Fruit fly (Drosophila melanogaster) whole organism, embryonic: ENCODE data around the gene Or33b.

Experiments used
- CG10431 ChIP-seq: fragments of 200-800 bp; sonication (Bioruptor generic); optimal IDR thresholded peaks from 3 replicates; lab custom pipeline; 2018; ENCODE audit warnings: missing biosample characterization, mild to moderate bottlenecking, missing genetic modification characterization
- CG11398 ChIP-seq: fragments of 200-800 bp; sonication (Bioruptor generic); optimal IDR thresholded peaks from 2 replicates; lab custom pipeline; 2016; ENCODE audit warnings: missing biosample characterization, missing genetic modification characterization
- CG13123 ChIP-seq: fragments of 200-800 bp; sonication (Bioruptor generic); optimal IDR thresholded peaks from 2 replicates; lab custom pipeline; 2016; ENCODE audit warnings: missing biosample characterization, missing genetic modification characterization
- CG1603 ChIP-seq: fragments of 200-800 bp; sonication (Bioruptor generic); optimal IDR thresholded peaks from 2 replicates; lab custom pipeline; 2019; ENCODE audit warnings: missing biosample characterization, mild to moderate bottlenecking, missing genetic modification characterization, moderate library complexity
- CG17912 ChIP-seq: fragments of 200-800 bp; sonication (Bioruptor generic); optimal IDR thresholded peaks from 2 replicates; lab custom pipeline; 2018; ENCODE audit warnings: missing biosample characterization, mild to moderate bottlenecking, missing genetic modification characterization
- CG1832 ChIP-seq: fragments of 200-800 bp; sonication (Bioruptor generic); optimal IDR thresholded peaks from 2 replicates; lab custom pipeline; 2017; ENCODE audit warnings: missing biosample characterization, mild to moderate bottlenecking, missing genetic modification characterization, inconsistent platforms
- CG2120 ChIP-seq: fragments of 200-800 bp; sonication (Bioruptor generic); optimal IDR thresholded peaks from 3 replicates; lab custom pipeline; 2016; ENCODE audit warnings: missing biosample characterization, missing genetic modification characterization
- CG31365 ChIP-seq: fragments of 200-800 bp; sonication (Bioruptor generic); optimal IDR thresholded peaks from 2 replicates; lab custom pipeline; 2018; ENCODE audit warnings: missing biosample characterization, mild to moderate bottlenecking, missing genetic modification characterization
- CG34376 ChIP-seq: fragments of 200-800 bp; sonication (Bioruptor generic); optimal IDR thresholded peaks from 2 replicates; lab custom pipeline; 2018; ENCODE audit warnings: missing biosample characterization, mild to moderate bottlenecking, missing genetic modification characterization
- CG4360 ChIP-seq: fragments of 200-800 bp; sonication (Bioruptor generic); IDR thresholded peaks from 2 replicates; pipeline ENCODE4 v1.3.6; 2022; ENCODE audit warnings: missing biosample characterization, missing genetic modification characterization
- CG4617 ChIP-seq: fragments of 200-800 bp; sonication (Bioruptor generic); optimal IDR thresholded peaks from 3 replicates; lab custom pipeline; 2016; ENCODE audit warnings: missing biosample characterization, missing genetic modification characterization, borderline replicate concordance
- CG6765 ChIP-seq: fragments of 200-800 bp; sonication (Bioruptor generic); optimal IDR thresholded peaks from 3 replicates; lab custom pipeline; 2017; ENCODE audit warnings: missing biosample characterization, mild to moderate bottlenecking, missing genetic modification characterization
- CG7786 ChIP-seq: fragments of 200-800 bp; sonication (Bioruptor generic); optimal IDR thresholded peaks from 2 replicates; lab custom pipeline; 2016; ENCODE audit warnings: missing biosample characterization, missing genetic modification characterization
- CG8281 ChIP-seq: fragments of 200-800 bp; sonication (Bioruptor generic); optimal IDR thresholded peaks from 2 replicates; lab custom pipeline; 2018; ENCODE audit warnings: missing biosample characterization, mild to moderate bottlenecking, missing genetic modification characterization, moderate library complexity
- ERR ChIP-seq: fragments of 200-800 bp; sonication (Bioruptor generic); optimal IDR thresholded peaks from 2 replicates; lab custom pipeline; 2016; ENCODE audit warnings: missing biosample characterization, missing genetic modification characterization
- Fer3 ChIP-seq: fragments of 200-800 bp; sonication (Bioruptor generic); optimal IDR thresholded peaks from 2 replicates; lab custom pipeline; 2018; ENCODE audit warnings: missing biosample characterization, mild to moderate bottlenecking, missing genetic modification characterization, moderate library complexity
- HLH3B ChIP-seq: fragments of 200-800 bp; sonication (Bioruptor generic); IDR thresholded peaks from 2 replicates; pipeline ENCODE4 v1.3.6; 2022; ENCODE audit warnings: missing biosample characterization, missing genetic modification characterization
- Lpt ChIP-seq: fragments of >200 bp; optimal IDR thresholded peaks from 2 replicates; lab custom pipeline; 2018; ENCODE audit warnings: missing biosample characterization, missing genetic modification characterization
- Max ChIP-seq: fragments of 200-800 bp; sonication (Bioruptor generic); optimal IDR thresholded peaks from 2 replicates; lab custom pipeline; 2016; ENCODE audit warnings: missing biosample characterization, mild to moderate bottlenecking, missing genetic modification characterization
- Nf-YA ChIP-seq: fragments of 200-800 bp; sonication (Bioruptor generic); IDR thresholded peaks from 2 replicates; pipeline ENCODE4 v1.3.6; 2022; ENCODE audit warnings: missing biosample characterization, missing genetic modification characterization
- Opbp ChIP-seq: fragments of 200-800 bp; sonication (Bioruptor generic); IDR thresholded peaks from 3 replicates; pipeline ENCODE4 v1.3.6; 2022; ENCODE audit warnings: missing biosample characterization, missing genetic modification characterization; ENCODE audit not compliant: partially characterized antibody
- Optix ChIP-seq: fragments of 200-800 bp; sonication (Bioruptor generic); IDR thresholded peaks from 3 replicates; pipeline ENCODE4 v1.3.6; 2022; ENCODE audit warnings: missing biosample characterization, missing genetic modification characterization
- Six4 ChIP-seq: fragments of 200-800 bp; sonication (Bioruptor generic); optimal IDR thresholded peaks from 2 replicates; lab custom pipeline; 2016; ENCODE audit warnings: missing biosample characterization, missing genetic modification characterization
- Tbp ChIP-seq: fragments of >200 bp; optimal IDR thresholded peaks from 2 replicates; lab custom pipeline; 2018; ENCODE audit warnings: missing biosample characterization, missing genetic modification characterization
- ab ChIP-seq: fragments of 200-800 bp; sonication (Bioruptor generic); optimal IDR thresholded peaks from 2 replicates; lab custom pipeline; 2016; ENCODE audit warnings: missing biosample characterization, missing genetic modification characterization
- abd-A ChIP-seq: fragments of 200-800 bp; sonication (Bioruptor generic); optimal IDR thresholded peaks from 3 replicates; lab custom pipeline; 2019; ENCODE audit warnings: missing biosample characterization, mild to moderate bottlenecking, missing genetic modification characterization, moderate library complexity
- aop ChIP-seq: fragments of 200-800 bp; sonication (Bioruptor generic); IDR thresholded peaks from 2 replicates; pipeline ENCODE4 v1.3.6; 2022; ENCODE audit warnings: missing biosample characterization, missing genetic modification characterization
- ash1 ChIP-seq: fragments of 200-800 bp; sonication (Bioruptor generic); optimal IDR thresholded peaks from 2 replicates; lab custom pipeline; 2018; ENCODE audit warnings: missing biosample characterization, mild to moderate bottlenecking, missing genetic modification characterization
- cad ChIP-seq: fragments of >200 bp; optimal IDR thresholded peaks from 2 replicates; lab custom pipeline; 2017; ENCODE audit warnings: missing biosample characterization, missing genetic modification characterization
- cg ChIP-seq: fragments of 200-800 bp; sonication (Bioruptor generic); optimal IDR thresholded peaks from 3 replicates; lab custom pipeline; 2019; ENCODE audit warnings: missing biosample characterization, mild to moderate bottlenecking, missing genetic modification characterization, moderate library complexity
- chif ChIP-seq, 2 experiments: fragments of 200-800 bp; sonication (Bioruptor generic); optimal IDR thresholded peaks; 3 replicates each; lab custom pipeline; 2016; ENCODE audit warnings: missing biosample characterization in 2 of 2, missing genetic modification characterization in 2 of 2
- danr ChIP-seq: fragments of 200-800 bp; sonication (Bioruptor generic); IDR thresholded peaks from 2 replicates; pipeline ENCODE4 v1.3.6; 2022; ENCODE audit warnings: missing biosample characterization, missing genetic modification characterization
- gcm ChIP-seq: fragments of 200-800 bp; sonication (Bioruptor generic); optimal IDR thresholded peaks from 2 replicates; lab custom pipeline; 2019; ENCODE audit warnings: missing biosample characterization, mild to moderate bottlenecking, missing genetic modification characterization, moderate library complexity
- gfzf ChIP-seq: fragments of 200-800 bp; sonication (Bioruptor generic); optimal IDR thresholded peaks from 2 replicates; lab custom pipeline; 2016; ENCODE audit warnings: missing biosample characterization, mild to moderate bottlenecking, missing genetic modification characterization, moderate library complexity
- grn ChIP-seq: fragments of 200-800 bp; sonication (Bioruptor generic); optimal IDR thresholded peaks from 3 replicates; lab custom pipeline; 2017; ENCODE audit warnings: missing biosample characterization, missing genetic modification characterization
- hb ChIP-seq: fragments of 200-800 bp; sonication (Bioruptor generic); IDR thresholded peaks from 3 replicates; pipeline ENCODE4 v1.3.6; 2022; ENCODE audit warnings: missing biosample characterization, missing genetic modification characterization; ENCODE audit not compliant: partially characterized antibody
- hbn ChIP-seq: fragments of 200-800 bp; sonication (Bioruptor generic); IDR thresholded peaks from 2 replicates; pipeline ENCODE4 v1.3.6; 2022; ENCODE audit warnings: missing biosample characterization, missing genetic modification characterization; ENCODE audit not compliant: partially characterized antibody
- kay ChIP-seq: fragments of 200-800 bp; sonication (Bioruptor generic); optimal IDR thresholded peaks from 2 replicates; lab custom pipeline; 2016; ENCODE audit warnings: missing biosample characterization, missing genetic modification characterization
- nerfin-2 ChIP-seq: fragments of 200-800 bp; sonication (Bioruptor generic); IDR thresholded peaks from 2 replicates; pipeline ENCODE4 v1.3.6; 2022; ENCODE audit warnings: missing biosample characterization, missing genetic modification characterization; ENCODE audit not compliant: partially characterized antibody
- nom ChIP-seq: fragments of 200-800 bp; sonication (Bioruptor generic); optimal IDR thresholded peaks from 2 replicates; lab custom pipeline; 2017; ENCODE audit warnings: missing biosample characterization, missing genetic modification characterization, mild to moderate bottlenecking, moderate library complexity, missing genetic modification reagents
- pho ChIP-seq: fragments of 200-800 bp; sonication (Bioruptor generic); optimal IDR thresholded peaks from 2 replicates; lab custom pipeline; 2016; ENCODE audit warnings: missing biosample characterization, missing genetic modification characterization
- phol ChIP-seq: fragments of 200-800 bp; sonication (Bioruptor generic); optimal IDR thresholded peaks from 3 replicates; lab custom pipeline; 2018; ENCODE audit warnings: missing biosample characterization, mild to moderate bottlenecking, missing genetic modification characterization, moderate library complexity
- pita ChIP-seq: fragments of 200-800 bp; sonication (Bioruptor generic); optimal IDR thresholded peaks from 2 replicates; lab custom pipeline; 2017; ENCODE audit warnings: missing biosample characterization, mild to moderate bottlenecking, missing genetic modification characterization
- pros ChIP-seq: fragments of 200-800 bp; sonication (Bioruptor generic); optimal IDR thresholded peaks from 3 replicates; lab custom pipeline; 2019; ENCODE audit warnings: missing biosample characterization, mild to moderate bottlenecking, missing genetic modification characterization, moderate library complexity
- sens ChIP-seq: fragments of 200-800 bp; sonication (Bioruptor generic); peaks from one replicate; lab custom pipeline; 2016; ENCODE audit warnings: missing biosample characterization, missing genetic modification characterization
- sens-2 ChIP-seq: fragments of 200-800 bp; sonication (Bioruptor generic); IDR thresholded peaks from 2 replicates; pipeline ENCODE4 v1.3.6; 2022; ENCODE audit warnings: missing biosample characterization, missing genetic modification characterization
- so ChIP-seq: fragments of 200-800 bp; sonication (Bioruptor generic); IDR thresholded peaks from 3 replicates; pipeline ENCODE4 v1.3.6; 2022; ENCODE audit warnings: missing biosample characterization, missing genetic modification characterization
- vfl ChIP-seq: fragments of 200-800 bp; sonication (Bioruptor generic); optimal IDR thresholded peaks from 2 replicates; lab custom pipeline; 2016; ENCODE audit warnings: missing biosample characterization, missing genetic modification characterization
- yki ChIP-seq: fragments of >200 bp; optimal IDR thresholded peaks from 3 replicates; lab custom pipeline; 2018
- zen ChIP-seq: fragments of 200-800 bp; sonication (Bioruptor generic); optimal IDR thresholded peaks from 3 replicates; lab custom pipeline; 2018; ENCODE audit warnings: missing biosample characterization, mild to moderate bottlenecking, missing genetic modification characterization, moderate library complexity

Or33b gene

DNA sequence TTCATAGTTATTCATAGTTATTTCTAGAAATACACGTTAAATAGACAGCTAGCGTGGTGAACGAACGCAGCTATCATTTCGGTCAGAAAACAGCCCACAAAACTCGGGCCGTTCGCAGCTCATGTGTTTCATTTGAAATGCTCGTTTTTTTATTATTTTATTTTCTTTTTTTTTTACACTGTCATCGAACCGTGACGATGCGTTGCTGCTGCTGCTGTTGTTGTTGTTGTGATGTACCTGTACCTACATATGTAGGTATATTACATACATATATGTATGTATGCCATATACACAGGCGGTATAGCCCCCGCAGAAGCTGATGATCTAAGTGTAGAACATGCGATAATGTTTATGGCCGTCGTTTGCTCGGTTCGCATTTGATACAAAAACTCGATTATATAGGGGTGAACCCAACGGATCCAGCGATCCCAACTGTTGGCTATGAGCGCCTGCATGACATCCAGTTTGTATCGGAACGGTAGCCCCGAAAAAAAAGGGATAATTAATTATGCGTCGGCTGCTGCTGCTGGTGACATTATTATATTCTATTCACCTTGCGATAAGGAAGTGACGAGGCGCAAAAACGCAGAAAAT lies 37.3 kb downstream of the Or33b start (continued):
- no peak for TF ChIP-seq Lpt (GFP tag; lab: Kevin White, UChicago)
- no peak for TF ChIP-seq Optix (GFP tag; lab: Robert Waterston, UW)
- no peak for TF ChIP-seq ash1 (GFP tag; lab: Kevin White, UChicago)
- peak; percentile 9 for TF ChIP-seq cg (GFP tag; lab: Kevin White, UChicago)
- TF ChIP-seq nerfin-2 (GFP tag; lab: Robert Waterston, UW) = no peak
- no peak for TF ChIP-seq HLH3B (GFP tag; lab: Robert Waterston, UW)
- TF ChIP-seq CG2120 (GFP tag; lab: Kevin White, UChicago) = no peak
- no peak for TF ChIP-seq Six4 (GFP tag; lab: Kevin White, UChicago)
- no peak for TF ChIP-seq so (GFP tag; lab: Robert Waterston, UW)
- TF ChIP-seq CG7786 = no peak
- TF ChIP-seq Max (GFP tag; lab: Kevin White, UChicago) = no peak
- TF ChIP-seq pros (GFP tag; lab: Kevin White, UChicago) = peak; percentile 11
- no peak for TF ChIP-seq ab
- no peak for TF ChIP-seq CG4617 (GFP tag; lab: Kevin White, UChicago)
- peak; percentile 77 for TF ChIP-seq gcm (GFP tag; lab: Kevin White, UChicago)
- peak; percentile 85 for TF ChIP-seq CG4360 (GFP tag; lab: Robert Waterston, UW)
- peak; percentile 31 for TF ChIP-seq cad
- no peak for TF ChIP-seq CG10431 (GFP tag; lab: Kevin White, UChicago)
- no peak for TF ChIP-seq vfl (GFP tag; lab: Kevin White, UChicago)
- no peak for TF ChIP-seq CG11398 (GFP tag; lab: Kevin White, UChicago)

DNA sequence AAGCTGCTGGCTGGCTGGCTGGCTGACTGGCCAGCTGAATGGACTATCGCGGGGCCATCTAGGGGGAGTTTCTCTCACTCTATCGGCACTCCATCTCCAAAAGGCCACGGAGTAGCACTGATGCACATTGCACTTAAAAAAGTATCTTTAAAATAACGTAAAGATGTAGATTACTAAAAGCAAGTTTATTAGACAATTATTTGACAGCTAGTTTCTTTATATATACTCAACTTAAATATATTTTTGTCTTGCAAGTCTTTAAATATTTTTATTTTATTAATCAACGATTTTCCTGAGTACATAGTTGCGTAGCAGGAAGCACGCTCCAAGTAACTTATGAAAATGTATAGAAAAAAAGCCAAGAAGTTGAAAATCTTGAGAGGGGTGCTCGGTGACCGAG lies 41.0 kb downstream of the Or33b start:
- TF ChIP-seq hb (no peak), nom (GFP tag; lab: Kevin White, UChicago) (no peak), ERR (GFP tag; lab: Kevin White, UChicago) (no peak), pho (GFP tag; lab: Kevin White, UChicago) (no peak), kay (GFP tag; lab: Kevin White, UChicago) (no peak), CG1603 (no peak), danr (no peak), sens-2 (no peak), CG17912 (GFP tag; lab: Kevin White, UChicago) (no peak), Fer3 (tag; lab: Kevin White, UChicago) (no peak)

DNA sequence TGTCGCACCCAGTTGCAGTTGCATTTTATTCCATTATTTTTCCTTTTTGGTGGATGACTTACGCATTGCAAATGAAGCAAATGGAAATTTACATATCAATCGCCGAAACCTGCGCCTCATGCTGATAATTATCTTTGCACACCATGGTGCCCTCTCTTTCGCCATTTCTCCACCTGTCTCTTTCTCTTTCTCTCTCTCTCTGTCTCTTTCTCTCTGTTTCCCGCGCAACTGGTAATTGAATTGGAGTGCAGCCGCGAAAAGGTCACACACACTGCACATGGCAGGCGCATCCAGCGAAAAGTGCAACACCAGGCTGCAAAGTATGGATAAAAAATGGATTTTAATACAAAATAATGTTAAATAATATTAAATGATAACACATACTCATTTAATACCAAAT lies 41.7 kb downstream of the Or33b start:
- TF ChIP-seq CG6765 (GFP tag; lab: Kevin White, UChicago) (no peak), abd-A (tag; lab: Kevin White, UChicago) (no peak), hbn (GFP tag; lab: Robert Waterston, UW) (no peak), Nf-YA (GFP tag; lab: Robert Waterston, UW) (no peak), CG8281 (tag; lab: Kevin White, UChicago) (no peak), cg (GFP tag; lab: Kevin White, UChicago) (no peak), gfzf (no peak), CG1832 (GFP tag; lab: Kevin White, UChicago) (peak; percentile 7), chif (GFP tag; optimal IDR thresholded peaks at IDR 0.05; lab: Kevin White, UChicago) (no peak), Opbp (GFP tag; lab: Robert Waterston, UW) (no peak), yki (lab: Kevin White, UChicago) (no peak), zen (tag; lab: Kevin White, UChicago) (peak; percentile 53), CG34376 (GFP tag; lab: Kevin White, UChicago) (no peak), CG31365 (tag; lab: Kevin White, UChicago) (no peak), aop (GFP tag; lab: Robert Waterston, UW) (no peak), pita (GFP tag; lab: Kevin White, UChicago) (no peak), phol (tag; lab: Kevin White, UChicago) (no peak), sens (GFP tag; lab: Kevin White, UChicago) (peak; percentile 75), grn (GFP tag; lab: Kevin White, UChicago) (no peak), Tbp (GFP tag; lab: Kevin White, UChicago) (no peak), CG13123 (GFP tag; lab: Kevin White, UChicago) (no peak)
